Worm (Caenorhabditis elegans) whole organism, L1 larva: ENCODE measurements around the gene his-41.

Experiments used
- C16A3.4 ChIP-seq: fragments of 150-350 bp; optimal IDR thresholded peaks from 2 replicates; lab custom pipeline; 2014; ENCODE audit warnings: missing biosample characterization, missing genetic modification characterization
- C34B4.2 ChIP-seq: sonication (generic microtip); optimal IDR thresholded peaks from 2 replicates; lab custom pipeline; 2017; ENCODE audit warnings: mild to moderate bottlenecking, missing genetic modification characterization, missing compliant biosample characterization
- F16B12.6 ChIP-seq: fragments of 150-350 bp; optimal IDR thresholded peaks from 2 replicates; lab custom pipeline; 2014; ENCODE audit warnings: missing biosample characterization, missing genetic modification characterization
- alr-1 ChIP-seq: fragments of 200-800 bp; sonication (Bioruptor generic); optimal IDR thresholded peaks from 2 replicates; lab custom pipeline; 2018; ENCODE audit warnings: borderline replicate concordance, mild to moderate bottlenecking, missing genetic modification characterization, missing compliant biosample characterization
- blmp-1 ChIP-seq: fragments of 150-350 bp; optimal IDR thresholded peaks from 2 replicates; lab custom pipeline; 2014; ENCODE audit warnings: missing biosample characterization, missing genetic modification characterization
- ceh-88 ChIP-seq: fragments of 200-800 bp; sonication (Bioruptor generic); IDR thresholded peaks from 2 replicates; pipeline ENCODE4 v1.3.6; 2022; ENCODE audit warnings: missing genetic modification characterization, missing compliant biosample characterization
- ceh-90 ChIP-seq: sonication (generic microtip); optimal IDR thresholded peaks from 2 replicates; lab custom pipeline; 2016; ENCODE audit warnings: missing genetic modification characterization, missing compliant biosample characterization
- dsc-1 ChIP-seq: sonication (generic microtip); optimal IDR thresholded peaks from 2 replicates; lab custom pipeline; 2016; ENCODE audit warnings: mild to moderate bottlenecking, missing genetic modification characterization, missing compliant biosample characterization
- efl-3 ChIP-seq: fragments of 200-800 bp; sonication (Bioruptor generic); optimal IDR thresholded peaks from 2 replicates; lab custom pipeline; 2018; ENCODE audit warnings: mild to moderate bottlenecking, missing genetic modification characterization, missing compliant biosample characterization
- egl-13 ChIP-seq: sonication (generic microtip); optimal IDR thresholded peaks from 2 replicates; lab custom pipeline; 2016; ENCODE audit warnings: missing genotype, missing genetic modification reagents, missing genetic modification characterization, missing compliant biosample characterization
- fkh-4 ChIP-seq: sonication (generic microtip); optimal IDR thresholded peaks from 2 replicates; lab custom pipeline; 2016; ENCODE audit warnings: missing compliant biosample characterization, missing genetic modification characterization, borderline replicate concordance
- hlh-17 ChIP-seq: fragments of 200-800 bp; sonication (Bioruptor generic); optimal IDR thresholded peaks from 2 replicates; lab custom pipeline; 2018; ENCODE audit warnings: missing genetic modification characterization, mild to moderate bottlenecking, missing compliant biosample characterization, moderate library complexity, borderline replicate concordance
- hlh-4 ChIP-seq: sonication (generic microtip); optimal IDR thresholded peaks from 2 replicates; lab custom pipeline; 2016; ENCODE audit warnings: mild to moderate bottlenecking, missing genetic modification characterization, missing compliant biosample characterization
- irx-1 ChIP-seq: sonication (generic microtip); optimal IDR thresholded peaks from 2 replicates; lab custom pipeline; 2016; ENCODE audit warnings: missing genetic modification characterization, missing compliant biosample characterization
- isw-1 ChIP-seq: fragments of 200-800 bp; sonication (Bioruptor generic); IDR thresholded peaks from 2 replicates; pipeline ENCODE4 v1.3.6; 2022; ENCODE audit warnings: missing genetic modification characterization, missing compliant biosample characterization
- lir-3 ChIP-seq: sonication (generic microtip); optimal IDR thresholded peaks from 2 replicates; lab custom pipeline; 2016; ENCODE audit warnings: mild to moderate bottlenecking, missing genetic modification characterization, moderate library complexity, missing compliant biosample characterization; ENCODE audit not compliant: poor library complexity
- lsy-2 ChIP-seq, 2 experiments: fragments of 150-350 bp; optimal IDR thresholded peaks; 2 replicates each; lab custom pipeline; 2014; ENCODE audit warnings: missing biosample characterization in 2 of 2, missing genetic modification characterization in 2 of 2
- mab-9 ChIP-seq: fragments of 200-800 bp; sonication (Bioruptor generic); IDR thresholded peaks from 2 replicates; pipeline ENCODE4 v1.3.6; 2022; ENCODE audit warnings: missing genetic modification reagents, missing genetic modification characterization, missing compliant biosample characterization
- mef-2 ChIP-seq: fragments of 150-350 bp; optimal IDR thresholded peaks from 2 replicates; lab custom pipeline; 2014; ENCODE audit warnings: missing biosample characterization, missing genetic modification characterization
- mep-1 ChIP-seq: fragments of 150-350 bp; optimal IDR thresholded peaks from 2 replicates; lab custom pipeline; 2014; ENCODE audit warnings: missing biosample characterization, missing genetic modification characterization
- nhr-11 ChIP-seq: fragments of 150-350 bp; optimal IDR thresholded peaks from 2 replicates; lab custom pipeline; 2014; ENCODE audit warnings: missing biosample characterization, missing genetic modification characterization
- nhr-19 ChIP-seq: fragments of 200-800 bp; sonication (Bioruptor generic); conservative IDR thresholded peaks from 2 replicates; pipeline ENCODE4 v1.3.6; 2022; ENCODE audit warnings: missing genetic modification characterization, missing compliant biosample characterization
- nhr-20 ChIP-seq: sonication (generic microtip); optimal IDR thresholded peaks from 2 replicates; lab custom pipeline; 2016; ENCODE audit warnings: mild to moderate bottlenecking, missing genetic modification characterization, missing compliant biosample characterization
- nhr-237 ChIP-seq: fragments of 150-350 bp; optimal IDR thresholded peaks from 2 replicates; lab custom pipeline; 2014; ENCODE audit warnings: missing biosample characterization, missing genetic modification characterization
- nhr-28 ChIP-seq: fragments of 150-350 bp; optimal IDR thresholded peaks from 2 replicates; lab custom pipeline; 2014; ENCODE audit warnings: missing biosample characterization, missing genetic modification characterization
- nhr-47 ChIP-seq: sonication (generic microtip); optimal IDR thresholded peaks from 2 replicates; lab custom pipeline; 2016; ENCODE audit warnings: mild to moderate bottlenecking, missing genetic modification characterization, moderate library complexity, missing compliant biosample characterization
- nhr-77 ChIP-seq: fragments of 150-350 bp; optimal IDR thresholded peaks from 2 replicates; lab custom pipeline; 2014; ENCODE audit warnings: missing biosample characterization, missing genetic modification characterization
- nhr-84 ChIP-seq: sonication (generic microtip); optimal IDR thresholded peaks from 2 replicates; lab custom pipeline; 2017; ENCODE audit warnings: missing biosample characterization, missing genetic modification characterization
- nhr-90 ChIP-seq: sonication (generic microtip); optimal IDR thresholded peaks from 2 replicates; lab custom pipeline; 2016; ENCODE audit warnings: mild to moderate bottlenecking, missing genetic modification characterization, missing compliant biosample characterization; ENCODE audit not compliant: poor library complexity
- pax-3 ChIP-seq: fragments of 200-800 bp; sonication (Bioruptor generic); optimal IDR thresholded peaks from 2 replicates; lab custom pipeline; 2018; ENCODE audit warnings: mild to moderate bottlenecking, missing genetic modification characterization, moderate library complexity, missing compliant biosample characterization
- pqm-1 ChIP-seq: sonication (generic microtip); optimal IDR thresholded peaks from 3 replicates; lab custom pipeline; 2017; ENCODE audit warnings: missing biosample characterization, missing genetic modification characterization
- skn-1 ChIP-seq: fragments of 150-350 bp; optimal IDR thresholded peaks from 2 replicates; lab custom pipeline; 2014; ENCODE audit warnings: missing biosample characterization, missing genetic modification characterization
- snpc-4 ChIP-seq: fragments of 150-350 bp; optimal IDR thresholded peaks from 2 replicates; lab custom pipeline; 2014; ENCODE audit warnings: missing biosample characterization, missing genetic modification characterization
- sptf-1 ChIP-seq: fragments of 150-350 bp; optimal IDR thresholded peaks from 2 replicates; lab custom pipeline; 2014; ENCODE audit warnings: missing biosample characterization, missing genetic modification characterization
- tbx-2 ChIP-seq: sonication (generic microtip); optimal IDR thresholded peaks from 2 replicates; lab custom pipeline; 2016; ENCODE audit warnings: missing genetic modification characterization, missing compliant biosample characterization
- tlp-1 ChIP-seq: fragments of 150-350 bp; optimal IDR thresholded peaks from 2 replicates; lab custom pipeline; 2014; ENCODE audit warnings: missing biosample characterization, missing genetic modification characterization
- unc-130 ChIP-seq: fragments of 150-350 bp; optimal IDR thresholded peaks from 2 replicates; lab custom pipeline; 2017; ENCODE audit warnings: missing biosample characterization, missing genetic modification characterization, inconsistent platforms
- unc-30 ChIP-seq: sonication (generic microtip); optimal IDR thresholded peaks from 2 replicates; lab custom pipeline; 2017; ENCODE audit warnings: missing biosample characterization, missing genetic modification characterization
- unc-98 ChIP-seq: fragments of 200-800 bp; sonication (Bioruptor generic); IDR thresholded peaks from 2 replicates; pipeline ENCODE4 v1.3.6; 2022; ENCODE audit warnings: missing genetic modification characterization, missing compliant biosample characterization
- zag-1 ChIP-seq: fragments of 150-350 bp; optimal IDR thresholded peaks from 2 replicates; lab custom pipeline; 2014; ENCODE audit warnings: missing biosample characterization, missing genetic modification characterization
- zip-4 ChIP-seq: fragments of 200-800 bp; sonication (Bioruptor generic); optimal IDR thresholded peaks from 2 replicates; lab custom pipeline; 2018; ENCODE audit warnings: mild to moderate bottlenecking, missing genetic modification characterization, moderate library complexity, missing compliant biosample characterization
- ztf-11 ChIP-seq, 2 experiments: sonication (generic microtip); optimal IDR thresholded peaks; 2 replicates each; lab custom pipeline; 2016 to 2017; ENCODE audit warnings: missing genetic modification characterization in 2 of 2, missing biosample characterization in 1 of 2, missing compliant biosample characterization in 1 of 2
- ztf-4 ChIP-seq: fragments of 150-350 bp; optimal IDR thresholded peaks from 2 replicates; lab custom pipeline; 2014; ENCODE audit warnings: missing biosample characterization, missing genetic modification characterization

Gene his-41

DNA sequence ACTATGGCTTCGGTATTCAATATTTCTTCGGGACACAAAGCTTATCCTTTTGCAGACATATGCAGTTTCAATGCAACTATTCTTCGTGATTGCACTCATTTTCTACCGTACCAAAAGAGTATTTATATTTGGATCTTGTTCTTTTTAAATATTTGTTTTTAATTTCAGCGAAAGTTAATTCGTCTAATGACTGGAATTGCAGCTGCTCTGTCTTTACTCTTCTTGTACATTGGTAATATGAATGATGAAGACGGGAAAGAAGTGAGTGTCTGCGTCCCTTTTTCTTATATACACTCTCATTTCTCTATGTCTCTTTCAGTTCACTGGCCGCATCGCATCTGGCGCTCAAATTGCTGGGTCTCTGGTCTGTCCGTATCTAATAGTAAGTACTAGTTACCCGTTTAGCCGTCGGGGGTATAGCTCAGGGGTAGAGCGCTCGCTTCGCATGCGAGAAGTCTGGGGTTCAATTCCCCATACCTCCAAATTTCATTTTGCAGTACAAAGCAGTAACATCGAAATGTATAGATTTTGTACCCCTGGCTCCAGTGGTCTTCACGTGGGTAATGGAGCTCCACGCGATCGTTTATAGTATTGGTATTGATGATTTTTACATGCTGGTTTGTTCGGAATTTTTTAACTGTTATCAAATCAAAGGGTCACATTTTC is 42.1 kb upstream of the his-41 start (continued):
- TF ChIP-seq hlh-4 (tag; lab: Kevin White, UChicago) (no peak), skn-1 (tag; lab: Kevin White, UChicago) (peak; percentile 48), blmp-1 (peak; percentile 1), pqm-1 (no peak), ceh-88 (GFP tag; lab: Robert Waterston, UW) (0 out of 2 replicates have a peak, but pooled peaks have one; percentile 20), nhr-28 (tag; lab: Kevin White, UChicago) (no peak), lir-3 (tag; lab: Kevin White, UChicago) (peak; percentile 35), mep-1 (tag; lab: Kevin White, UChicago) (peak; percentile 75), nhr-77 (tag; lab: Kevin White, UChicago) (peak; percentile 65), tlp-1 (tag; lab: Kevin White, UChicago) (no peak), nhr-47 (peak; percentile 87), mab-9 (GFP tag; lab: Robert Waterston, UW) (peak; percentile 60), C34B4.2 (tag; lab: Kevin White, UChicago) (no peak), zip-4 (GFP tag; lab: Kevin White, UChicago) (no peak), alr-1 (tag; lab: Kevin White, UChicago) (no peak), nhr-237 (tag; lab: Kevin White, UChicago) (no peak), lsy-2 (tag; optimal IDR thresholded peaks at IDR 0.05; lab: Kevin White, UChicago) (peak; percentile 56 to 71), dsc-1 (peak; percentile 81), unc-98 (peak; percentile 43; the same call in 1 of the 2 replicates), snpc-4 (tag; lab: Kevin White, UChicago) (peak; percentile 95), ztf-4 (tag; lab: Kevin White, UChicago) (peak; percentile 25), irx-1 (tag; lab: Kevin White, UChicago) (peak; percentile 70), nhr-84 (tag; lab: Kevin White, UChicago) (no peak), zag-1 (tag; lab: Kevin White, UChicago) (no peak), nhr-19 (GFP tag; lab: Robert Waterston, UW) (peak; percentile 81), sptf-1 (tag; lab: Kevin White, UChicago) (no peak), egl-13 (tag; lab: Kevin White, UChicago) (peak; percentile 67), mef-2 (no peak), hlh-17 (GFP tag; lab: Kevin White, UChicago) (no peak), unc-130 (peak; percentile 44), unc-30 (tag; lab: Kevin White, UChicago) (no peak), C16A3.4 (tag; lab: Kevin White, UChicago) (peak; percentile 49), nhr-20 (tag; lab: Kevin White, UChicago) (peak; percentile 81), F16B12.6 (tag; lab: Kevin White, UChicago) (peak; percentile 6), ztf-11 (tag; optimal IDR thresholded peaks at IDR 0.05; lab: Kevin White, UChicago) (peak in 1 of 2 experiments; percentile 15), efl-3 (GFP tag; lab: Kevin White, UChicago) (no peak), nhr-11 (tag; lab: Kevin White, UChicago) (no peak), isw-1 (GFP tag; lab: Robert Waterston, UW) (peak; percentile 46), nhr-90 (tag; lab: Kevin White, UChicago) (peak; percentile 83), fkh-4 (no peak), tbx-2 (tag; lab: Kevin White, UChicago) (peak; percentile 75), ceh-90 (tag; lab: Kevin White, UChicago) (no peak), pax-3 (tag; lab: Kevin White, UChicago) (peak; percentile 64)
- TF ChIP-seq, all 84 proteins: peak for 51
